In genomic region chr3R:21745887-21746286, dm6 we compare ENCODE assay signal across 2 fruit fly cellular contexts.
TF ChIP-seq lines count a peak whose summit lies in the region.

No protein-coding gene starts in this region.

- TF ChIP-seq CTCF in whole organism, embryonic (GFP tag; optimal IDR thresholded peaks at IDR 0.05; lab: Kevin White, UChicago) = no peak

TF ChIP-seq in whole organism, adult, 20 proteins besides CTCF, POLR2A, EP300 and RAD21:
- peak; percentile 0 for TF ChIP-seq cic (GFP tag; optimal IDR thresholded peaks at IDR 0.05; lab: Kevin White, UChicago)
- no peak for TF ChIP-seq cnc (optimal IDR thresholded peaks at IDR 0.05; lab: Kevin White, UChicago)

TF ChIP-seq in whole organism, embryonic, 481 proteins besides CTCF, POLR2A, EP300 and RAD21:
- TF ChIP-seq CG34376 (GFP tag; optimal IDR thresholded peaks at IDR 0.05; lab: Kevin White, UChicago) (peak; percentile 42), sug (tag; optimal IDR thresholded peaks at IDR 0.05; lab: Kevin White, UChicago) (peak; percentile 22), exex (tag; optimal IDR thresholded peaks at IDR 0.05; lab: Kevin White, UChicago) (peak; percentile 93), crp (GFP tag; optimal IDR thresholded peaks at IDR 0.05; lab: Kevin White, UChicago) (no peak)
